Fruit fly (Drosophila melanogaster): ENCODE results near the gene CG9040.
A peak's percentile ranks its signal among the peaks of the same experiment; 100 is the strongest.

- TF ChIP-seq CG14655 (GFP tag; optimal IDR thresholded peaks at IDR 0.05) (no peak), CG15710 (tag; optimal IDR thresholded peaks at IDR 0.05) (no peak), D1 (tag; optimal IDR thresholded peaks at IDR 0.05) (no peak), CG32121 (GFP tag; IDR thresholded peaks at IDR 0.05) (peak; percentile 43; the same call in 1 of the 2 replicates), fd96Ca (GFP tag; IDR thresholded peaks at IDR 0.05) (no peak; the same call in 2 of the 3 replicates), Ets98B (GFP tag; IDR thresholded peaks at IDR 0.05) (peak; percentile 54; the same call in 1 of the 2 replicates)
These were observed 15.0 kb downstream of the CG9040 start for dm6 chr3L:14002524-14003135.

Measured in whole organism, pupa.